Worm (Caenorhabditis elegans) whole organism, young adult: ENCODE measurements around the gene cutl-15.

Experiments
- B0019.2 ChIP-seq: fragments of 200-800 bp; sonication (Bioruptor generic); conservative IDR thresholded peaks from 2 replicates; pipeline ENCODE4 v1.3.6; 2022; ENCODE audit warnings: missing genetic modification reagents, missing genetic modification characterization, missing compliant biosample characterization
- F33H1.4 ChIP-seq: fragments of 200-800 bp; sonication (Bioruptor generic); IDR thresholded peaks from 2 replicates; pipeline ENCODE4 v1.3.6; 2022; ENCODE audit warnings: missing genetic modification reagents, missing genetic modification characterization, missing compliant biosample characterization
- F52B5.7 ChIP-seq: sonication (generic microtip); optimal IDR thresholded peaks from 2 replicates; lab custom pipeline; 2016; ENCODE audit warnings: mild to moderate bottlenecking, missing genetic modification characterization, missing compliant biosample characterization
- K11D2.4 ChIP-seq: fragments of 200-800 bp; sonication (Bioruptor generic); IDR thresholded peaks from 2 replicates; pipeline ENCODE4 v1.3.6; 2022; ENCODE audit warnings: missing genetic modification reagents, missing genetic modification characterization, missing compliant biosample characterization
- Y53G8AR.9 ChIP-seq: fragments of 200-800 bp; sonication (Bioruptor generic); conservative IDR thresholded peaks from 2 replicates; pipeline ENCODE4 v1.3.6; 2022; ENCODE audit warnings: missing genetic modification reagents, missing genetic modification characterization, missing compliant biosample characterization
- Y79H2A.3 ChIP-seq: fragments of 200-800 bp; sonication (Bioruptor generic); conservative IDR thresholded peaks from 2 replicates; pipeline ENCODE4 v1.3.6; 2022; ENCODE audit warnings: missing genetic modification reagents, missing genetic modification characterization, missing compliant biosample characterization
- Y95B8A.8 ChIP-seq: fragments of 200-800 bp; sonication (Bioruptor generic); IDR thresholded peaks from 2 replicates; pipeline ENCODE4 v1.3.6; 2022; ENCODE audit warnings: missing genetic modification reagents, missing genetic modification characterization, missing compliant biosample characterization
- aptf-3 ChIP-seq: fragments of 200-800 bp; sonication (Bioruptor generic); IDR thresholded peaks from 2 replicates; pipeline ENCODE4 v1.3.6; 2022; ENCODE audit warnings: missing genetic modification characterization, missing compliant biosample characterization
- bed-1 ChIP-seq: fragments of 200-800 bp; sonication (Bioruptor generic); IDR thresholded peaks from 2 replicates; pipeline ENCODE4 v1.3.6; 2022; ENCODE audit warnings: missing genetic modification reagents, missing genetic modification characterization, missing compliant biosample characterization
- bed-2 ChIP-seq: fragments of 200-800 bp; sonication (Bioruptor generic); IDR thresholded peaks from 2 replicates; pipeline ENCODE4 v1.3.6; 2022; ENCODE audit warnings: missing genetic modification reagents, missing genetic modification characterization, missing compliant biosample characterization
- ceh-40 ChIP-seq: fragments of 200-800 bp; sonication (Bioruptor generic); IDR thresholded peaks from 2 replicates; pipeline ENCODE4 v1.3.6; 2022; ENCODE audit warnings: missing genetic modification characterization, missing compliant biosample characterization
- ceh-91 ChIP-seq: fragments of 200-800 bp; sonication (Bioruptor generic); IDR thresholded peaks from 2 replicates; pipeline ENCODE4 v1.3.6; 2022; ENCODE audit warnings: missing genetic modification reagents, missing genetic modification characterization, missing compliant biosample characterization
- dox-1 ChIP-seq: fragments of 200-800 bp; sonication (Bioruptor generic); IDR thresholded peaks from 2 replicates; pipeline ENCODE4 v1.3.6; 2022; ENCODE audit warnings: missing genetic modification reagents, missing genetic modification characterization, missing compliant biosample characterization
- dpff-1 ChIP-seq: sonication (generic microtip); optimal IDR thresholded peaks from 2 replicates; lab custom pipeline; 2017; ENCODE audit warnings: mild to moderate bottlenecking, missing genetic modification characterization, missing compliant biosample characterization
- egl-44 ChIP-seq: fragments of 200-800 bp; sonication (Bioruptor generic); IDR thresholded peaks from 2 replicates; pipeline ENCODE4 v1.3.6; 2022; ENCODE audit warnings: missing genetic modification reagents, missing genetic modification characterization, missing compliant biosample characterization
- ets-4 ChIP-seq: fragments of 200-800 bp; sonication (Bioruptor generic); optimal IDR thresholded peaks from 2 replicates; lab custom pipeline; 2018; ENCODE audit warnings: mild to moderate bottlenecking, missing genetic modification characterization, missing compliant biosample characterization
- him-1 ChIP-seq: sonication (generic microtip); optimal IDR thresholded peaks from 2 replicates; lab custom pipeline; 2016; ENCODE audit warnings: missing genotype, missing genetic modification reagents, missing genetic modification characterization, missing compliant biosample characterization
- hlh-12 ChIP-seq: sonication (generic microtip); optimal IDR thresholded peaks from 2 replicates; lab custom pipeline; 2016; ENCODE audit warnings: missing genetic modification characterization, missing compliant biosample characterization
- hmg-20 ChIP-seq: fragments of 200-800 bp; sonication (Bioruptor generic); IDR thresholded peaks from 2 replicates; pipeline ENCODE4 v1.3.6; 2022; ENCODE audit warnings: missing genetic modification reagents, missing genetic modification characterization, missing compliant biosample characterization
- lin-26 ChIP-seq: fragments of 200-800 bp; sonication (Bioruptor generic); IDR thresholded peaks from 2 replicates; pipeline ENCODE4 v1.3.6; 2022; ENCODE audit warnings: missing genetic modification reagents, missing genetic modification characterization, missing compliant biosample characterization
- lin-40 ChIP-seq: sonication (generic microtip); optimal IDR thresholded peaks from 2 replicates; lab custom pipeline; 2016; ENCODE audit warnings: missing genetic modification characterization, mild to moderate bottlenecking, missing compliant biosample characterization, missing genotype, missing genetic modification reagents
- madf-3 ChIP-seq: fragments of 200-800 bp; sonication (Bioruptor generic); IDR thresholded peaks from 2 replicates; pipeline ENCODE4 v1.3.6; 2022; ENCODE audit warnings: missing genetic modification reagents, missing genetic modification characterization, missing compliant biosample characterization
- madf-6 ChIP-seq: fragments of 200-800 bp; sonication (Bioruptor generic); IDR thresholded peaks from 2 replicates; pipeline ENCODE4 v1.3.6; 2022; ENCODE audit warnings: missing genetic modification reagents, missing genetic modification characterization, missing compliant biosample characterization
- nhr-90 ChIP-seq: sonication (generic microtip); optimal IDR thresholded peaks from 2 replicates; lab custom pipeline; 2016; ENCODE audit warnings: missing genotype, mild to moderate bottlenecking, missing genetic modification characterization, missing compliant biosample characterization
- repo-1 ChIP-seq: sonication (generic microtip); optimal IDR thresholded peaks from 2 replicates; lab custom pipeline; 2017; ENCODE audit warnings: mild to moderate bottlenecking, missing genetic modification characterization, missing compliant biosample characterization
- sdz-38 ChIP-seq: sonication (generic microtip); optimal IDR thresholded peaks from 2 replicates; lab custom pipeline; 2016; ENCODE audit warnings: missing genotype, missing genetic modification characterization, missing compliant biosample characterization
- snpc-3.4 ChIP-seq: sonication (generic microtip); optimal IDR thresholded peaks from 2 replicates; lab custom pipeline; 2017; ENCODE audit warnings: missing genetic modification characterization, mild to moderate bottlenecking, missing compliant biosample characterization, antibody characterized with exemption, moderate library complexity, missing genotype, missing genetic modification reagents
- somi-1 ChIP-seq: fragments of 200-800 bp; sonication (Bioruptor generic); optimal IDR thresholded peaks from 2 replicates; lab custom pipeline; 2018; ENCODE audit warnings: mild to moderate bottlenecking, missing genetic modification characterization, missing compliant biosample characterization
- tbx-9 ChIP-seq: sonication (generic microtip); optimal IDR thresholded peaks from 2 replicates; lab custom pipeline; 2016; ENCODE audit warnings: borderline replicate concordance, missing genetic modification characterization, inconsistent platforms, missing compliant biosample characterization
- unc-130 ChIP-seq: sonication (generic microtip); optimal IDR thresholded peaks from 2 replicates; lab custom pipeline; 2016; ENCODE audit warnings: missing genetic modification reagents, missing genetic modification characterization, missing compliant biosample characterization
- unc-62 ChIP-seq: fragments of 150-350 bp; optimal IDR thresholded peaks from 2 replicates; lab custom pipeline; 2014; ENCODE audit warnings: missing biosample characterization, missing genetic modification reagents, missing genetic modification characterization
- zfh-2 ChIP-seq: fragments of 200-800 bp; sonication (Bioruptor generic); conservative IDR thresholded peaks from 2 replicates; pipeline ENCODE4 v1.3.6; 2022; ENCODE audit warnings: missing genetic modification reagents, missing genetic modification characterization, missing compliant biosample characterization
- ztf-18 ChIP-seq: sonication (generic microtip); optimal IDR thresholded peaks from 2 replicates; lab custom pipeline; 2016; ENCODE audit warnings: missing genotype, mild to moderate bottlenecking, missing genetic modification characterization, missing compliant biosample characterization
- ztf-25 ChIP-seq: fragments of 200-800 bp; sonication (Bioruptor generic); IDR thresholded peaks from 2 replicates; pipeline ENCODE4 v1.3.6; 2022; ENCODE audit warnings: missing genetic modification reagents, missing genetic modification characterization, missing compliant biosample characterization

Gene cutl-15

ce11 chrII:8903871-8904270 lies 43.6 kb downstream of the cutl-15 start:
- TF ChIP-seq dpff-1 (tag; lab: Kevin White, UChicago) (no peak), F33H1.4 (GFP tag; lab: Robert Waterston, UW) (peak; percentile 9; the same call in 1 of the 2 replicates)

DNA sequence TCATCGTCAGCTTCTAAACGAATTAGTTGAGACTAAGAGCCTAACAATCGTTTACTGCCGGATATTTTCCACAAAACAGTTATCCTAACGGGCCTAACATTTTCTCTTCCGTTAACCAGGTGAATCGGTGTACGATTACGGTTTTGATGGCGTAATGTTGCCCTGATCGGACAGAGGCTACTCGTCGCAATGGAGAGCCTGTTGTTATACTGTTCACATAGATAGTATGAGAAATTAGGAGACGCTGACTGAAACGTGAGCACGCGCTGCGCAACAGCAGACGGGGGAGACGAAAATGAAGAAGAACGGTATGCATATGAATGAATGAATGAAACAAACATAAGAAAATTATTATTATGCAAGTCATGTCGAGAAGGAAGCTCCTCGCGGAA lies 48.1 kb downstream of the cutl-15 start:
- TF ChIP-seq K11D2.4 (GFP tag; lab: Robert Waterston, UW) (no peak), somi-1 (GFP tag; lab: Kevin White, UChicago) (no peak), unc-130 (GFP tag; lab: Kevin White, UChicago) (no peak), sdz-38 (no peak), ztf-25 (GFP tag; lab: Robert Waterston, UW) (no peak)

DNA sequence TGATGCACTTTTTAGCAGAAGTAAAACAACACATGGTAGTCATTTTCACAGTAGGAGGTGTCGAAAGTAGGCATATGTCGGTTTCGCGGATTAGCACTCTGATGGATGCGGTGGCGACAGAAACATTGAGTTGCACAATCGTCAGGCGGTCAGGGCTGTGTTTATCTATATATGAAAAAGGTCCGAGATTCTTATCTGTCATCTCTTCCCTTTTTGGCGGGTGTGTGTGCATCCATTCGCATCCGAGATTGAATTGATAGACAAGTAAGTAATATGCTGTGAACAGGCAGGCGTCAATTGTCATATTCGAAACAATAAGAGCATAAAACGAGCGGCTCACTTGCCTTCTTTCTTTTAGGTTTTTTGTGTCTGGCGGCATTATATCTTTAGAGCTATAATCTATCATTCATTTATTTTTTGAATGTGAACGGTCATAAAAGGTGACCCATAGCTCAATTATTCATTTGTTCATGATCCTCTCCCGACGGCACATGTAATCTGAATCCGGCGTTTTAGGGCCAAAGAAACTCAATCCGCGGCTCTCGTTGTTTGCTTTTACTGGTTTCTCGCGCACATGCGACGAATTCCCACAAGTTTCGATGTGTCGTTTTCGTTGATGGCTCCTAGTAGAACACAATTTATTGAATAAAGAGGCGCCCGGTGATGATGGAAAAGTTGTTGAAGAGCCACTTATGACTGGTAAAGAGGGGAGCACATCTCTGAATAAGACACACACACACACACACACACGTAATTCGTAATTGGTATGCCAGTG lies 48.7 kb downstream of the cutl-15 start:
- TF ChIP-seq ztf-18 (tag; lab: Kevin White, UChicago) (no peak), ceh-40 (GFP tag; lab: Robert Waterston, UW) (no peak), ceh-91 (GFP tag; lab: Robert Waterston, UW) (no peak), lin-40 (tag; lab: Kevin White, UChicago) (no peak), Y53G8AR.9 (no peak), hmg-20 (GFP tag; lab: Robert Waterston, UW) (no peak), ets-4 (GFP tag; lab: Kevin White, UChicago) (no peak), egl-44 (GFP tag; lab: Robert Waterston, UW) (no peak), repo-1 (tag; lab: Kevin White, UChicago) (no peak), lin-26 (GFP tag; lab: Robert Waterston, UW) (no peak), hlh-12 (no peak), madf-3 (GFP tag; lab: Robert Waterston, UW) (no peak), bed-2 (GFP tag; lab: Robert Waterston, UW) (no peak), tbx-9 (tag; lab: Kevin White, UChicago) (no peak)

ce11 chrII:8897244-8897643 lies 50.2 kb downstream of the cutl-15 start:
- TF ChIP-seq nhr-90 (tag; lab: Kevin White, UChicago), result no peak
- TF ChIP-seq F52B5.7, result no peak
- TF ChIP-seq B0019.2, result no peak
- TF ChIP-seq him-1 (tag; lab: Kevin White, UChicago), result no peak
- TF ChIP-seq snpc-3.4, result no peak
- no peak for TF ChIP-seq aptf-3 (GFP tag; lab: Robert Waterston, UW)
- no peak for TF ChIP-seq unc-62 (GFP tag; lab: Kevin White, UChicago)
- no peak for TF ChIP-seq dox-1 (GFP tag; lab: Robert Waterston, UW)
- TF ChIP-seq Y95B8A.8 (GFP tag; lab: Robert Waterston, UW), result no peak

ce11 chrII:8896541-8896940 lies 50.9 kb downstream of the cutl-15 start, which contains the start of gene lat-1:
Gene lat-1 (plus strand): TSS chrII:8896841.
- no peak for TF ChIP-seq madf-6 (GFP tag; lab: Robert Waterston, UW)
- no peak for TF ChIP-seq Y79H2A.3
- TF ChIP-seq bed-1 (GFP tag; lab: Robert Waterston, UW), result no peak
- 0 out of 2 replicates have a peak, but pooled peaks have one; percentile 37 for TF ChIP-seq zfh-2 (GFP tag; lab: Robert Waterston, UW)
